Fruit fly (Drosophila melanogaster): Measurements from ENCODE around the gene CG6788.

Gene CG6788

dm6 chrX:17856029-17856428, 31.9 kb upstream of the CG6788 start, which contains the start of gene Mco4:
Gene Mco4 (minus strand): TSS chrX:17856129.
- TF ChIP-seq cic (GFP tag; optimal IDR thresholded peaks at IDR 0.05) = no peak
- no peak for TF ChIP-seq Hr96 (GFP tag; optimal IDR thresholded peaks at IDR 0.05)
- no peak for TF ChIP-seq ovo (GFP tag; optimal IDR thresholded peaks at IDR 0.05)
- TF ChIP-seq tj (GFP tag; optimal IDR thresholded peaks at IDR 0.05) = no peak
- no peak for TF ChIP-seq Clk (GFP tag; optimal IDR thresholded peaks at IDR 0.05)
- no peak for TF ChIP-seq CG1620 (GFP tag; optimal IDR thresholded peaks at IDR 0.05)
- TF ChIP-seq Mnt (GFP tag; optimal IDR thresholded peaks at IDR 0.05) = no peak
- TF ChIP-seq CG7101 (tag; optimal IDR thresholded peaks at IDR 0.05) = no peak
- no peak for TF ChIP-seq CG14711 (tag; optimal IDR thresholded peaks at IDR 0.05)
- TF ChIP-seq Crg-1 (GFP tag; optimal IDR thresholded peaks at IDR 0.05) = no peak
- no peak for TF ChIP-seq CG11617 (GFP tag; optimal IDR thresholded peaks at IDR 0.05)
- no peak for TF ChIP-seq pad (GFP tag; optimal IDR thresholded peaks at IDR 0.05)
- no peak for TF ChIP-seq bab1 (GFP tag; optimal IDR thresholded peaks at IDR 0.05)
- TF ChIP-seq toe (GFP tag; optimal IDR thresholded peaks at IDR 0.05) = no peak
- TF ChIP-seq CG5204 (GFP tag; optimal IDR thresholded peaks at IDR 0.05) = no peak
- TF ChIP-seq cnc (optimal IDR thresholded peaks at IDR 0.05) = no peak
- no peak for TF ChIP-seq CG33017 (tag; optimal IDR thresholded peaks at IDR 0.05)
- TF ChIP-seq CG7045 (GFP tag; optimal IDR thresholded peaks at IDR 0.05) = no peak
- no peak for TF ChIP-seq CG12768 (GFP tag; optimal IDR thresholded peaks at IDR 0.05)
- no peak for TF ChIP-seq kay (GFP tag; ENCODE audit: borderline replicate concordance)

- TF ChIP-seq cnc (optimal IDR thresholded peaks at IDR 0.05) (no peak), cic (GFP tag; optimal IDR thresholded peaks at IDR 0.05) (peak; percentile 45), CG11617 (GFP tag; optimal IDR thresholded peaks at IDR 0.05) (peak; percentile 60), tj (GFP tag; optimal IDR thresholded peaks at IDR 0.05) (peak; percentile 49), CG12768 (GFP tag; optimal IDR thresholded peaks at IDR 0.05) (no peak), CG5204 (GFP tag; optimal IDR thresholded peaks at IDR 0.05) (no peak), Mnt (GFP tag; optimal IDR thresholded peaks at IDR 0.05) (peak; percentile 59), bab1 (GFP tag; optimal IDR thresholded peaks at IDR 0.05) (peak; percentile 25), kay (GFP tag; ENCODE audit: borderline replicate concordance) (no peak), CG7045 (GFP tag; optimal IDR thresholded peaks at IDR 0.05) (no peak), Clk (GFP tag; optimal IDR thresholded peaks at IDR 0.05) (no peak), toe (GFP tag; optimal IDR thresholded peaks at IDR 0.05) (peak; percentile 64), CG7101 (tag; optimal IDR thresholded peaks at IDR 0.05) (peak; percentile 35), pad (GFP tag; optimal IDR thresholded peaks at IDR 0.05) (peak; percentile 51), Crg-1 (GFP tag; optimal IDR thresholded peaks at IDR 0.05) (no peak), ovo (GFP tag; optimal IDR thresholded peaks at IDR 0.05) (peak; percentile 34), CG14711 (tag; optimal IDR thresholded peaks at IDR 0.05) (peak; percentile 89), Hr96 (GFP tag; optimal IDR thresholded peaks at IDR 0.05) (no peak), CG1620 (GFP tag; optimal IDR thresholded peaks at IDR 0.05) (peak; percentile 54), CG33017 (tag; optimal IDR thresholded peaks at IDR 0.05) (no peak)
Observed at dm6 chrX:17856458-17857277, 31.3 kb upstream of the CG6788 start, which contains the start of gene Srx. Gene Srx (plus strand): TSS chrX:17856974.

- TF ChIP-seq cnc (optimal IDR thresholded peaks at IDR 0.05) = no peak
- no peak for TF ChIP-seq Clk (GFP tag; optimal IDR thresholded peaks at IDR 0.05)
Observed at dm6 chrX:17857809-17858208, 30.2 kb upstream of the CG6788 start.

DNA sequence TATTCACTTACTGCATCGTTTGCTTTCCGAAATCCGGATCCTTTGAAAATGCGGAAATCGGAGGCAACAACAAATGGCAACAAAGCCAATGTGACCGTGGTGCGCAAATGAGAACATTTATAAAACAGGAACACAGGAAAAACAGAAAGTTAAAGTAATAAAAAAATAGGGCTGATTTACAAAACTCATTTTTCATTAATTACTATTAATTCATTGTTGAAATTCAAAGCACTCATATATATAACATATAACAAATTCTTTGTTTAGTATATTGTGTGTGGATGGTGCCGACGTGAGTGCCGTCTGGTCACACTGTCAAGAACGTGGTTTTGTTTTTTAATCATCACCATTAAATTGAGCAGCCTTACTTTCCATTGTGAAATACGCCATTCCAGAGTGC, 27.3 kb upstream of the CG6788 start, which contains the start of the genes Arp8 and CG6769:
Gene Arp8, minus strand, starts transcription at position 90 of the 400 bp plus-strand sequence.
Gene CG6769, plus strand, starts transcription at position 292 of the 400 bp plus-strand sequence.
- TF ChIP-seq tj (GFP tag; optimal IDR thresholded peaks at IDR 0.05) (peak; percentile 6), CG1620 (GFP tag; optimal IDR thresholded peaks at IDR 0.05) (peak; percentile 29), Mnt (GFP tag; optimal IDR thresholded peaks at IDR 0.05) (peak; percentile 89), CG5204 (GFP tag; optimal IDR thresholded peaks at IDR 0.05) (no peak), ovo (GFP tag; optimal IDR thresholded peaks at IDR 0.05) (no peak), CG7101 (tag; optimal IDR thresholded peaks at IDR 0.05) (peak; percentile 48), cnc (optimal IDR thresholded peaks at IDR 0.05) (no peak), bab1 (GFP tag; optimal IDR thresholded peaks at IDR 0.05) (peak; percentile 10), Crg-1 (GFP tag; optimal IDR thresholded peaks at IDR 0.05) (peak; percentile 7), CG7045 (GFP tag; optimal IDR thresholded peaks at IDR 0.05) (no peak), cic (GFP tag; optimal IDR thresholded peaks at IDR 0.05) (no peak), pad (GFP tag; optimal IDR thresholded peaks at IDR 0.05) (no peak), Clk (GFP tag; optimal IDR thresholded peaks at IDR 0.05) (no peak), CG12768 (GFP tag; optimal IDR thresholded peaks at IDR 0.05) (no peak), Hr96 (GFP tag; optimal IDR thresholded peaks at IDR 0.05) (no peak), CG33017 (tag; optimal IDR thresholded peaks at IDR 0.05) (no peak), CG14711 (tag; optimal IDR thresholded peaks at IDR 0.05) (peak; percentile 54), kay (GFP tag; ENCODE audit: borderline replicate concordance) (no peak), toe (GFP tag; optimal IDR thresholded peaks at IDR 0.05) (peak; percentile 22), CG11617 (GFP tag; optimal IDR thresholded peaks at IDR 0.05) (peak; percentile 54)

DNA sequence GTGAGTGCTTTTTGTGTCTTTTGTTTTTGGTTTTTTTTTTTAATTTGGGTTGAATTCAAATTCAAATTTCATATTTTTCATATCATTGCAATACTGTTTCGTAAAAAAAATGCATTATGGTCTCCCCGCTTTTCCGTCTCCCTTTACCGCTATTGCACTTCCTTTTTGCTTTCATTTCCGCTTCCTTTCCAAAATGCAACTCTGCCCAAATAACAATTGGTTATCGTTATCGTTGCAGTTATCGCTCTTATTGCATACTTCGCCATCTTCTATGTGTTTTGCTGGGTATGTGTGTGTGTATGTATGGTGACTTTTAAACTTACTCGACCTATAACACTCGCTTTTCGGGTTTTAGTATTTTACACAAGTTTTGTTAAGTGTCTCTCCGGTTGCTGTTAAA, 22.9 kb upstream of the CG6788 start:
- no peak for TF ChIP-seq toe (GFP tag; optimal IDR thresholded peaks at IDR 0.05)
- no peak for TF ChIP-seq CG11617 (GFP tag; optimal IDR thresholded peaks at IDR 0.05)
- no peak for TF ChIP-seq ovo (GFP tag; optimal IDR thresholded peaks at IDR 0.05)
- no peak for TF ChIP-seq Crg-1 (GFP tag; optimal IDR thresholded peaks at IDR 0.05)

All from whole organism, adult.